Worm (Caenorhabditis elegans) whole organism, midembryonic: ENCODE measurements around the gene str-221.

Source experiments
- T22C8.4 ChIP-seq: fragments of 200-800 bp; sonication (Bioruptor generic); IDR thresholded peaks from 2 replicates; pipeline ENCODE4 v1.3.6; 2022; ENCODE audit warnings: missing genetic modification characterization, missing compliant biosample characterization
- cog-1 ChIP-seq: sonication (generic microtip); optimal IDR thresholded peaks from 2 replicates; lab custom pipeline; 2016; ENCODE audit warnings: missing genetic modification characterization, missing compliant biosample characterization
- flt-1 ChIP-seq: fragments of 200-800 bp; sonication (Bioruptor generic); IDR thresholded peaks from 2 replicates; pipeline ENCODE4 v1.3.6; 2022; ENCODE audit warnings: missing genetic modification characterization, missing compliant biosample characterization
- klf-2 ChIP-seq: fragments of 200-800 bp; sonication (Bioruptor generic); conservative IDR thresholded peaks from 2 replicates; pipeline ENCODE4 v1.3.6; 2022; ENCODE audit warnings: missing genetic modification reagents, missing genetic modification characterization, missing compliant biosample characterization
- med-1 ChIP-seq: sonication (generic microtip); optimal IDR thresholded peaks from 2 replicates; lab custom pipeline; 2017; ENCODE audit warnings: missing genetic modification characterization, mild to moderate bottlenecking, missing compliant biosample characterization, antibody characterized with exemption, missing genetic modification reagents; ENCODE audit not compliant: insufficient read depth
- ref-1 ChIP-seq: fragments of 200-800 bp; sonication (Bioruptor generic); conservative IDR thresholded peaks from 2 replicates; pipeline ENCODE4 v1.3.6; 2022; ENCODE audit warnings: missing genetic modification reagents, missing genetic modification characterization, missing compliant biosample characterization
- tab-1 ChIP-seq: fragments of 200-800 bp; sonication (Bioruptor generic); IDR thresholded peaks from 2 replicates; pipeline ENCODE4 v1.3.6; 2022; ENCODE audit warnings: missing genetic modification characterization, missing compliant biosample characterization
- ztf-23 ChIP-seq: fragments of 200-800 bp; sonication (Bioruptor generic); IDR thresholded peaks from 2 replicates; pipeline ENCODE4 v1.3.6; 2022; ENCODE audit warnings: missing genetic modification reagents, missing genetic modification characterization, missing compliant biosample characterization
- ztf-29 ChIP-seq: fragments of 200-800 bp; sonication (Bioruptor generic); IDR thresholded peaks from 2 replicates; pipeline ENCODE4 v1.3.6; 2022; ENCODE audit warnings: missing genetic modification reagents, missing genetic modification characterization, missing compliant biosample characterization

str-221 gene

ce11 chrV:1680770-1681169 lies 40.7 kb downstream of the str-221 start, which contains the start of gene srw-91:
srw-91 (minus strand) TSS chrV:1680870.
- TF ChIP-seq T22C8.4 = no peak
- TF ChIP-seq flt-1 (GFP tag; lab: Robert Waterston, UW) = no peak
- no peak for TF ChIP-seq ztf-23
- no peak for TF ChIP-seq tab-1 (GFP tag; lab: Robert Waterston, UW)
- no peak for TF ChIP-seq ref-1 (GFP tag; lab: Robert Waterston, UW)
- TF ChIP-seq med-1 (GFP tag; lab: Kevin White, UChicago) = no peak
- no peak for TF ChIP-seq klf-2
- no peak for TF ChIP-seq cog-1 (tag; lab: Kevin White, UChicago)
- no peak for TF ChIP-seq ztf-29 (GFP tag; lab: Robert Waterston, UW)

- TF ChIP-seq cog-1 (tag; lab: Kevin White, UChicago) (no peak), tab-1 (GFP tag; lab: Robert Waterston, UW) (no peak), ref-1 (GFP tag; lab: Robert Waterston, UW) (no peak), T22C8.4 (no peak), ztf-29 (GFP tag; lab: Robert Waterston, UW) (no peak), klf-2 (no peak)
Measured at ce11 chrV:1682279-1682678, 42.2 kb downstream of the str-221 start, which contains the start of gene srh-3. srh-3 (plus strand) TSS chrV:1682579.

ce11 chrV:1685328-1685727 lies 45.2 kb downstream of the str-221 start, which contains the start of gene srh-5:
srh-5 (plus strand) TSS chrV:1685628.
- TF ChIP-seq ztf-23 = no peak
- TF ChIP-seq cog-1 (tag; lab: Kevin White, UChicago) = no peak
- TF ChIP-seq klf-2 = no peak
- TF ChIP-seq med-1 (GFP tag; lab: Kevin White, UChicago) = no peak
- TF ChIP-seq ref-1 (GFP tag; lab: Robert Waterston, UW) = no peak
- TF ChIP-seq T22C8.4 = no peak
